Fruit fly (Drosophila melanogaster): Measurements from ENCODE around the gene Sld5.
A peak's percentile ranks its signal among the peaks of the same experiment; 100 is the strongest.

DNA sequence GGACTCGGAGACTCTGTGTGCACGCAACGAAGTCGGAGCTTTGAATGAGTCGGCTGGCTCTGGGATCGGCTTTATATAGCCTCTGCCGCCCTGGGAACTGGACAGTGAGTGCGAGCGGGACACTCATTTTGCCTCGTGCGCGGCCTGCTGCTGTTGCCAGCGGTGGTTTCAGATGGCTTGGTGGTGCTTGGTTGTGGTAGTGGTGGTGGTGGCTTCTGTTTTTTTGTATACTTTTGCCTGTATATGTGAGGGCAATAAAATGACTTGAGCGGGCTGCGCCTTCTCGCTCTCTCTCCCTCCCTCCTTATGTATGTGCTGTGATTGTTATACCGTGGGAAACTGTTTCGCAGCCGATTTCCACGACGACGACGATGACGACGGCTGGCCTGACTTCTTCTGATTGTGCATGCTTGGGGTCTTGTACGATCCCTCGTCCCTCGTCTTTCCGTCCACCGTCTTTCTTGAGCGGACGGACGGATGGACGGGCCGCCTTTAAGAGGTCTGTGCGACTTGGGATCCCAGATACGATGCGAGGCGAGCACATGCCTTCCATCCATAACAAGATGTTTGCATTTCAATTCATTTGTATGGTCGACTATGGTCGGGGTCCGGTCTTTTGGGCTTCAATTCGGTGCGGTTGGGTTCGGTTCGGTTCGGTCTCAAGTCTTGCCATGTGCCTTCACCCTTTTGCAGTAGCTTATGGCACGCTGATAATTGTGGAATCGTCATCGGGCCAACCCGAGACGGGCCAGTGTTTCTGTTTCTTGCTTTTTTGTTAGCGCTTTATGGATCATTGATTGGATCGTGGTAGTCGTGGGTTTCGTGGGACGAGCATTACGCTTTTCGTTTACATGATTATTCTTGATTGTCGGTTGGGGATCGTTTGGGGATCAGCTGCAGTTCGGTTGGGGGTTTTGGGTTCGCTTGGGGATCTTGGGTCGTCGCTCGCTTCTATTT, 50.1 kb downstream of the Sld5 start:
- TF ChIP-seq Dif (GFP tag; optimal IDR thresholded peaks at IDR 0.05; ENCODE audit: partially characterized antibody): peak; percentile 49
- no peak for TF ChIP-seq rgr (GFP tag; optimal IDR thresholded peaks at IDR 0.05)
- no peak for TF ChIP-seq Dfd (GFP tag; optimal IDR thresholded peaks at IDR 0.05)
- TF ChIP-seq brk (GFP tag; optimal IDR thresholded peaks at IDR 0.05): peak; percentile 63
- no peak for TF ChIP-seq usp (GFP tag; optimal IDR thresholded peaks at IDR 0.05)
- peak; percentile 52 for TF ChIP-seq psq (GFP tag; optimal IDR thresholded peaks at IDR 0.05)
- no peak for TF ChIP-seq dmrt93B (GFP tag; optimal IDR thresholded peaks at IDR 0.05)

Measured in whole organism, wandering third instar larva.